Worm (Caenorhabditis elegans) whole organism, late embryonic: Measurements from ENCODE around the gene srj-4.

Experiments
- K02D7.2 ChIP-seq: sonication (generic microtip); optimal IDR thresholded peaks from 2 replicates; lab custom pipeline; 2017; ENCODE audit warnings: mild to moderate bottlenecking, missing genetic modification characterization, missing compliant biosample characterization
- K09A11.1 ChIP-seq: sonication (generic microtip); optimal IDR thresholded peaks from 2 replicates; lab custom pipeline; 2017; ENCODE audit warnings: antibody characterized with exemption, mild to moderate bottlenecking, missing genetic modification characterization, missing compliant biosample characterization; ENCODE audit not compliant: insufficient read depth
- T23F11.4 ChIP-seq: fragments of 200-800 bp; sonication (Bioruptor generic); optimal IDR thresholded peaks from 2 replicates; lab custom pipeline; 2018; ENCODE audit warnings: mild to moderate bottlenecking, missing genetic modification characterization, missing compliant biosample characterization
- Y22D7AL.16 ChIP-seq: sonication (generic microtip); optimal IDR thresholded peaks from 2 replicates; lab custom pipeline; 2016; ENCODE audit warnings: missing genetic modification characterization, missing compliant biosample characterization
- ama-1 ChIP-seq: fragments of 150-350 bp; optimal IDR thresholded peaks from 2 replicates; lab custom pipeline; 2014
- ceh-14 ChIP-seq: sonication (generic microtip); optimal IDR thresholded peaks from 2 replicates; lab custom pipeline; 2016; ENCODE audit warnings: missing genotype, missing genetic modification characterization, missing compliant biosample characterization
- ceh-18 ChIP-seq: sonication (generic microtip); optimal IDR thresholded peaks from 2 replicates; lab custom pipeline; 2016; ENCODE audit warnings: missing genetic modification characterization, missing compliant biosample characterization
- ceh-19 ChIP-seq: fragments of 200-800 bp; sonication (Bioruptor generic); optimal IDR thresholded peaks from 2 replicates; lab custom pipeline; 2018; ENCODE audit warnings: mild to moderate bottlenecking, missing genetic modification characterization, missing compliant biosample characterization
- ceh-22 ChIP-seq: sonication (generic microtip); optimal IDR thresholded peaks from 2 replicates; lab custom pipeline; 2017; ENCODE audit warnings: missing biosample characterization, missing genetic modification characterization
- ceh-24 ChIP-seq: sonication (generic microtip); optimal IDR thresholded peaks from 2 replicates; lab custom pipeline; 2016; ENCODE audit warnings: mild to moderate bottlenecking, missing genetic modification characterization, missing compliant biosample characterization
- ceh-30 ChIP-seq: fragments of 150-350 bp; optimal IDR thresholded peaks from 2 replicates; lab custom pipeline; 2014; ENCODE audit warnings: missing biosample characterization, missing genetic modification characterization
- ceh-31 ChIP-seq: sonication (generic microtip); optimal IDR thresholded peaks from 2 replicates; lab custom pipeline; 2016; ENCODE audit warnings: missing genetic modification characterization, missing compliant biosample characterization
- ceh-34 ChIP-seq: sonication (generic microtip); optimal IDR thresholded peaks from 2 replicates; lab custom pipeline; 2016; ENCODE audit warnings: mild to moderate bottlenecking, missing genetic modification characterization, missing compliant biosample characterization
- ceh-48 ChIP-seq: sonication (generic microtip); optimal IDR thresholded peaks from 2 replicates; lab custom pipeline; 2016; ENCODE audit warnings: missing genetic modification characterization, inconsistent platforms, missing compliant biosample characterization
- ceh-9 ChIP-seq: sonication (generic microtip); optimal IDR thresholded peaks from 2 replicates; lab custom pipeline; 2016; ENCODE audit warnings: mild to moderate bottlenecking, missing genetic modification characterization, inconsistent platforms, missing compliant biosample characterization
- che-1 ChIP-seq: sonication (generic microtip); optimal IDR thresholded peaks from 2 replicates; lab custom pipeline; 2016; ENCODE audit warnings: mild to moderate bottlenecking, missing genetic modification characterization, missing compliant biosample characterization
- elt-2 ChIP-seq: sonication (generic microtip); optimal IDR thresholded peaks from 2 replicates; lab custom pipeline; 2016; ENCODE audit warnings: missing genetic modification reagents, missing genetic modification characterization, missing compliant biosample characterization
- elt-4 ChIP-seq: sonication (generic microtip); optimal IDR thresholded peaks from 2 replicates; lab custom pipeline; 2016; ENCODE audit warnings: missing genetic modification characterization, missing compliant biosample characterization
- ets-4 ChIP-seq: sonication (generic microtip); optimal IDR thresholded peaks from 2 replicates; lab custom pipeline; 2016; ENCODE audit warnings: missing genetic modification characterization, missing compliant biosample characterization
- fax-1 ChIP-seq: sonication (generic microtip); optimal IDR thresholded peaks from 2 replicates; lab custom pipeline; 2016; ENCODE audit warnings: missing genotype, missing genetic modification characterization, missing compliant biosample characterization
- fkh-10 ChIP-seq: fragments of 150-350 bp; optimal IDR thresholded peaks from 2 replicates; lab custom pipeline; 2014; ENCODE audit warnings: missing biosample characterization, missing genetic modification reagents, missing genetic modification characterization
- fkh-6 ChIP-seq: sonication (generic microtip); optimal IDR thresholded peaks from 2 replicates; lab custom pipeline; 2016; ENCODE audit warnings: missing genetic modification characterization, missing compliant biosample characterization
- hlh-13 ChIP-seq: fragments of 200-800 bp; sonication (Bioruptor generic); optimal IDR thresholded peaks from 2 replicates; lab custom pipeline; 2018; ENCODE audit warnings: mild to moderate bottlenecking, missing genetic modification characterization, missing compliant biosample characterization
- hlh-15 ChIP-seq: sonication (generic microtip); optimal IDR thresholded peaks from 2 replicates; lab custom pipeline; 2016; ENCODE audit warnings: missing genetic modification characterization, missing compliant biosample characterization
- hlh-30 ChIP-seq: sonication (generic microtip); optimal IDR thresholded peaks from 2 replicates; lab custom pipeline; 2017; ENCODE audit warnings: antibody characterized with exemption, missing genetic modification characterization, missing compliant biosample characterization; ENCODE audit not compliant: insufficient read depth
- lim-6 ChIP-seq: sonication (generic microtip); optimal IDR thresholded peaks from 2 replicates; lab custom pipeline; 2016; ENCODE audit warnings: missing genetic modification characterization, missing compliant biosample characterization
- lin-11 ChIP-seq: fragments of 200-800 bp; sonication (Bioruptor generic); optimal IDR thresholded peaks from 2 replicates; lab custom pipeline; 2018; ENCODE audit warnings: mild to moderate bottlenecking, missing genetic modification characterization, missing compliant biosample characterization
- nfya-1 ChIP-seq: sonication (generic microtip); optimal IDR thresholded peaks from 2 replicates; lab custom pipeline; 2017; ENCODE audit warnings: missing genetic modification characterization, mild to moderate bottlenecking, missing compliant biosample characterization, antibody characterized with exemption, moderate library complexity
- nhr-11 ChIP-seq: fragments of 150-350 bp; optimal IDR thresholded peaks from 2 replicates; lab custom pipeline; 2014; ENCODE audit warnings: missing biosample characterization, missing genetic modification characterization
- nhr-232 ChIP-seq: sonication (generic microtip); optimal IDR thresholded peaks from 2 replicates; lab custom pipeline; 2016; ENCODE audit warnings: missing genetic modification characterization, missing compliant biosample characterization
- npax-4 ChIP-seq: sonication (generic microtip); optimal IDR thresholded peaks from 2 replicates; lab custom pipeline; 2016; ENCODE audit warnings: missing genetic modification characterization, missing compliant biosample characterization
- pag-3 ChIP-seq: sonication (generic microtip); optimal IDR thresholded peaks from 2 replicates; lab custom pipeline; 2016; ENCODE audit warnings: missing compliant biosample characterization, missing genetic modification characterization, borderline replicate concordance
- pat-9 ChIP-seq: fragments of 200-800 bp; sonication (Bioruptor generic); optimal IDR thresholded peaks from 2 replicates; lab custom pipeline; 2018; ENCODE audit warnings: mild to moderate bottlenecking, missing genetic modification characterization, moderate library complexity, missing compliant biosample characterization
- pha-4 ChIP-seq: fragments of 150-350 bp; optimal IDR thresholded peaks from 2 replicates; lab custom pipeline; 2018; ENCODE audit warnings: missing biosample characterization, missing genetic modification reagents, missing genetic modification characterization
- sox-2 ChIP-seq: fragments of 200-800 bp; sonication (Bioruptor generic); IDR thresholded peaks from 2 replicates; pipeline ENCODE4 v1.3.6; 2022; ENCODE audit warnings: missing genetic modification reagents, missing genetic modification characterization, missing compliant biosample characterization
- syd-9 ChIP-seq: sonication (generic microtip); optimal IDR thresholded peaks from 2 replicates; lab custom pipeline; 2016; ENCODE audit warnings: mild to moderate bottlenecking, missing genetic modification characterization, moderate library complexity, missing compliant biosample characterization
- tbx-2 ChIP-seq: sonication (generic microtip); optimal IDR thresholded peaks from 2 replicates; lab custom pipeline; 2016; ENCODE audit warnings: missing genetic modification characterization, missing compliant biosample characterization
- tbx-7 ChIP-seq: sonication (generic microtip); optimal IDR thresholded peaks from 2 replicates; lab custom pipeline; 2016; ENCODE audit warnings: missing genotype, missing genetic modification characterization, missing compliant biosample characterization
- unc-42 ChIP-seq: sonication (generic microtip); optimal IDR thresholded peaks from 2 replicates; lab custom pipeline; 2016; ENCODE audit warnings: missing genotype, missing genetic modification characterization, missing compliant biosample characterization
- unc-86 ChIP-seq: sonication (generic microtip); optimal IDR thresholded peaks from 2 replicates; lab custom pipeline; 2016; ENCODE audit warnings: missing genetic modification characterization, missing compliant biosample characterization

The srj-4 gene

DNA sequence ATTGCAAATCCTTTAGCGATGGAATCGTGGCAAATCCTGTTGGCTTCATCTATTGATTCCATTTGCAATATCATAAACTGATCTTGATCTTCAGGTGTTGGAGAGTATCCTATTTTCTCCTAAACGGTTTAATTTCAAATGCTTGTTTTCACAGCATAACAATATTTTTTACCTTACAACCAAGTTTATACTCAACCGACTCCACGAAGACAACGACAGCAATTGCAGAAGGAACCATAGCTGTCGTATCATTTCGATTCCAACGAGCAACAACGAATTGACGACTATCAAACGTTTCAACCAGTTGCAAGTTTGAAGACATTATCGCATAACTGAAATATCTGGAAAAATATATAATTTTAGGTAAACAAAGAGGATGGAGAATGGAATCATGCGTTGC lies 20.8 kb downstream of the srj-4 start, which contains the start of gene usip-1:
TSS of gene usip-1 (minus strand) at position 341 of the 400 bp plus-strand sequence.
- no peak for TF ChIP-seq hlh-15
- TF ChIP-seq pha-4 (tag; lab: Kevin White, UChicago) = no peak
- no peak for TF ChIP-seq elt-4
- TF ChIP-seq ceh-48 (tag; lab: Kevin White, UChicago) = no peak
- TF ChIP-seq npax-4 = no peak
- TF ChIP-seq ceh-34 (tag; lab: Kevin White, UChicago) = no peak
- no peak for TF ChIP-seq fax-1 (tag; lab: Kevin White, UChicago)
- no peak for TF ChIP-seq nhr-232
- TF ChIP-seq pat-9 (tag; lab: Kevin White, UChicago) = no peak
- no peak for TF ChIP-seq ets-4 (tag; lab: Kevin White, UChicago)
- TF ChIP-seq K02D7.2 = no peak
- TF ChIP-seq unc-86 (tag; lab: Kevin White, UChicago) = no peak
- TF ChIP-seq sox-2 (GFP tag; lab: Robert Waterston, UW) = no peak
- no peak for TF ChIP-seq tbx-7

DNA sequence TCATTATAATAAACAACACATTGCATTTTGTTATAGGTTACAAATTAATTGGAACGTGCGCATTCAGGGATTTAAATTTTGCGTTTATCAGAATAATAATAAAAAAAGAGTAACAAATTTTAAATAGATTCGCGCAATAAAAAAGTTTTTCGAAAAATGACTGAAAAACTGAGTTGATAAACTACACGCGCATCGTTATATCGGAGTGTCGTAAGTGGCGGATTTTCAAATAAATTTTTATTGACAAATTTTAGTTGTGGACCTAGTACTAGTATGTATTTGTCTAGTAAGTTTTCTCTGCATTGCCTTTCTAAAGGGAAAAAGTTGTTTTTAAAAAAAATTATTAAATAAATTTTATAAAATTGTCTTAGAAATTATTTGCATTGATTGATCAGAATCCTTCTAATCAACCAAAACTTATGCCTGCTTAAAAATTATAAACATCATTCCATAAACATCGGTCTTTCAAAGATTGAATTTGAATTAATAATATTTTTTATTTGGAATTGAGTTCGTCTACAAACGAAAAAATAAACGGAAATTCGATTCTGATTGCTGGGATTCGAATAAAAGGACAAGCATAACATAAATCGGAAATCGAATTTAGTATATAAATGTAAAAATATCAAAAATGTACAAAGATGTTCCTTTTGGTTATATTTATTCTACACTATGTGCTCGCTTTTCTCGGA lies 21.4 kb downstream of the srj-4 start, which contains the start of gene srd-4:
TSS of gene srd-4 (plus strand) at position 642 of the 692 bp plus-strand sequence.
- no peak for TF ChIP-seq ceh-34 (tag; lab: Kevin White, UChicago)
- TF ChIP-seq nfya-1 (tag; lab: Kevin White, UChicago) = peak; percentile 6
- no peak for TF ChIP-seq ceh-14 (tag; lab: Kevin White, UChicago)
- TF ChIP-seq T23F11.4 (GFP tag; lab: Kevin White, UChicago) = no peak
- TF ChIP-seq tbx-2 (tag; lab: Kevin White, UChicago) = no peak

DNA sequence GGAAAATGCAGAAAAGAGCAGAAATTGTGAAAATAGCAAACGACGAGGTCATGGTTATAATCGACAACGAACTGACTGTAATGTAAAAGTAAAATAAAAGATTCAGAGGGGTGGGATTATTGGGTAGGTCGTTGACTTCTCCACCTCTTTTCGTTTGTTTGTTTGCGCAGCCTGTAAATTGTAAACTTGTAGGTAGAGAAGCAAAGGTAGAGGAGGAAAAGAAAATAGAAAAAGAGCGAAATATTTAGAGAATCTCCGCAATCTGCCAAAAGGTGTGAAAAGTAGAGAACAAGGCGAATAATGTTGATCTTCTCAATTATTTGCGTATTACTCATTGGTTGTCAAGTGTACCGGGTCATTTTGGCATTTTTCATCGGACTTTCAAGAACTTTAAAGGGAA lies 24.3 kb downstream of the srj-4 start, which contains the start of gene ZK863.8:
TSS of gene ZK863.8 (minus strand) at position 173 of the 400 bp plus-strand sequence.
- TF ChIP-seq ceh-34 (tag; lab: Kevin White, UChicago) (no peak), ceh-31 (tag; lab: Kevin White, UChicago) (no peak), ceh-19 (GFP tag; lab: Kevin White, UChicago) (no peak), Y22D7AL.16 (tag; lab: Kevin White, UChicago) (no peak), lin-11 (tag; lab: Kevin White, UChicago) (no peak), hlh-13 (no peak), ceh-24 (tag; lab: Kevin White, UChicago) (no peak), K09A11.1 (tag; lab: Kevin White, UChicago) (no peak), ceh-30 (tag; lab: Kevin White, UChicago) (no peak), sox-2 (GFP tag; lab: Robert Waterston, UW) (no peak), ama-1 (no peak), tbx-2 (tag; lab: Kevin White, UChicago) (no peak), fax-1 (tag; lab: Kevin White, UChicago) (no peak), ceh-22 (no peak), T23F11.4 (GFP tag; lab: Kevin White, UChicago) (no peak), fkh-6 (tag; lab: Kevin White, UChicago) (no peak), pag-3 (tag; lab: Kevin White, UChicago) (no peak), syd-9 (tag; lab: Kevin White, UChicago) (no peak)

DNA sequence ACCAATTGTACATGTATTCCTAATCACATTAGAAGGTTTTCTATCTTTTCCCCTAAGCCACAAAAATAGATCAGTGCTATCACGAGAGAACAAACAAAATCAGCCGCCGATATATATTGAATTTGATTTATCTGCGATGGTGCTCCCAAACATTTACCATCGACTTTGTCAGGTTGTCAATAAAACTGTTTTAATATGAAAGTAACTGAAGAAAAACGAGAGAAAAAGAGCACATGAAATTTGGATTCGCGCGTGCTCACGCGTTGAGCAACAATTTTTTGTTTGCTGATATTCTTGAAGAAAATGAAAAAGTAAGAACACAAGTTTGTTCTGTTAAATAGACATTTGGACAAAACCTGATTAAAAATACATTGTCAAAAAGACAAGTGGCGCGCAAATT lies 25.8 kb downstream of the srj-4 start:
- TF ChIP-seq ceh-34 (tag; lab: Kevin White, UChicago) (no peak), nhr-11 (no peak), pha-4 (tag; lab: Kevin White, UChicago) (no peak), pag-3 (tag; lab: Kevin White, UChicago) (no peak), npax-4 (no peak), ceh-18 (tag; lab: Kevin White, UChicago) (no peak), che-1 (tag; lab: Kevin White, UChicago) (no peak), ceh-30 (tag; lab: Kevin White, UChicago) (no peak), unc-42 (no peak), K02D7.2 (no peak), hlh-30 (tag; lab: Kevin White, UChicago) (no peak), ceh-9 (tag; lab: Kevin White, UChicago) (no peak), ceh-22 (no peak), fkh-10 (GFP tag; lab: Kevin White, UChicago) (no peak), lim-6 (no peak), elt-2 (no peak)
